Fruit fly (Drosophila melanogaster) S2 (cell line): ENCODE measurements around the gene Sur.

ENCODE experiments used
- CG8478 ChIP-seq: fragments of >200 bp; optimal IDR thresholded peaks from 2 replicates; lab custom pipeline; 2018
- CTCF ChIP-seq, 2 experiments: fragments of >200 bp; optimal IDR thresholded peaks; 2 replicates each; lab custom pipeline; 2018

Gene Sur

DNA sequence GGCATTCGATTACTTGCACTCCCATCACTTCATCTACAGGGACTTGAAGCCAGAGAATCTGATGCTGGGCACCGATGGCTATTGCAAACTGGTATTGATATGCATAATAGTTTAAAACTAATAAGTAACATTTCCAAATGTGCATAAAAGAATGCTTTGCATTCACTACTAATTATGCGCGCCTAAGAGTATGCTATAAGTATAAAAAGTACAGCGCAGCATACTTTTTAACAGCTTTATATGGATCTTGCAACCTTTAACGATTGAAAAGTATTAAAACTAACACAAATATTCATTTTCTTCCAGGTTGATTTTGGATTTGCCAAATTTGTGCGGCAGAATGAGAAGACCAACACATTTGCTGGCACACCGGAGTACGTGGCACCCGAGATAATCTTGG is 44.5 kb downstream of the Sur start:
- no peak for TF ChIP-seq CG8478 (lab: Kevin White, UChicago)
- no peak for TF ChIP-seq CTCF (optimal IDR thresholded peaks at IDR 0.05; lab: Kevin White, UChicago)

DNA sequence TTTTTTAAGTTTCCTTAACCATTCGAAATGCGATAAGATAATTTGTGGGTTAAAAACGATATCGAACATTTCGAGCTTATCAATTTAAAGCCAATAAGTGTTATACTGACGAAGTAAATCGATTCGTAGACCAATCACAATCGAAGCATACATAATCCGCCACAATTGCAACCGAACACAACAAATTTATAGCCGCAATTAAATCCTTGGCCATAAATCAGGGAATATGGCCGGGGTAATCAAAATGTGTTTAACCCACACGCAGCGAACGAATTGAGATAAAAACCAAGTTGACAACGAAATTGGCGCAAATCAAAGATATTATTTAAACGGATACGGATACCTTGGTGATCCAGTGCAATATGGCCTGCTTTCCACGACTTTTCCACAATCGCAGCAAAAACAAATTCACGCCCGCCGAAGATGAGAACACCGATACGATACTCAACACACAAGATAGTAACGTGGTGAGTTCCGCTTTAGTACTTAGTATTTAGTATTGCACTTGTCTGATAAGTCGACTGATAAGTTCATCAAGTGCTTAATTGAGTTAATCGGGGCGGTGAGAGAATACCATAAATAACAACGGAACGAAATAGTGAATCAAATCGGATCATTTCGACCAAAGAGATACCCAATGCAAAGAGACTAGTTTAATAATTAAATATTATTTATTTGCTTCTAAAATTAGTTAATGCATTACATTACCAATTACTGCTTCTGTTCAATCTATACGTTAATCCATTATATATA is 52.0 kb downstream of the Sur start:
- no peak for TF ChIP-seq CTCF (optimal IDR thresholded peaks at IDR 0.05; lab: Kevin White, UChicago)
- TF ChIP-seq CG8478 (lab: Kevin White, UChicago), result no peak

DNA sequence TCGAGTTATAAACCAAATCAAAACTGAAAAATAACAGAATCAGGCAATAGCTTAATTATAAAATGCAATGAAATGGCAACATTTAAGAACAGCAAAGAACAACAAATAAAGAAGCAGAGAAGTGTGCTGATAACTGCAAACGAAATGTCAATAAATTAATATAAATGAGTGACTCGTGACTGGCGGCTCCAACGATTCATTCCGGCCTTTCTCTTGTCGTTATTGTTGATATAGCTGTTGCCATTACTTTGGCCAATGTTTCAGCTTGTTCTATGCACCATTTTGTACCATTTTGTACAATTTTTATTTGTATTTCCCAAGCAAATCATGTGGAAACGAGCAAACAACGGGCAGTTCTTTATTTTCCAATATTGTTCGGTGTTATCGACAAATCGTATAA is 53.3 kb downstream of the Sur start:
- TF ChIP-seq CG8478 (lab: Kevin White, UChicago), result no peak
- TF ChIP-seq CTCF (optimal IDR thresholded peaks at IDR 0.05; lab: Kevin White, UChicago), result no peak

- TF ChIP-seq CTCF (optimal IDR thresholded peaks at IDR 0.05; lab: Kevin White, UChicago) (no peak), CG8478 (lab: Kevin White, UChicago) (no peak)
Observed at dm6 chr2L:10144236-10144953, 54.5 kb downstream of the Sur start, which contains the start of gene CG4839. Gene CG4839 (plus strand): TSS chr2L:10144776.

- TF ChIP-seq CG8478 (lab: Kevin White, UChicago) (no peak), CTCF (optimal IDR thresholded peaks at IDR 0.05; lab: Kevin White, UChicago) (no peak)
Observed at dm6 chr2L:10143334-10143733, 55.6 kb downstream of the Sur start.
